Worm (Caenorhabditis elegans): ENCODE data around the gene sth-1.

sth-1 gene

ce11 chrV:8090595-8090994 lies 38.6 kb downstream of the sth-1 start, which contains the start of gene str-130:
TSS of gene str-130 (minus strand) at chrV:8090695.
- TF ChIP-seq flh-1 (GFP tag; optimal IDR thresholded peaks at IDR 0.05) (no peak), ceh-39 (tag; optimal IDR thresholded peaks at IDR 0.05) (no peak)

DNA sequence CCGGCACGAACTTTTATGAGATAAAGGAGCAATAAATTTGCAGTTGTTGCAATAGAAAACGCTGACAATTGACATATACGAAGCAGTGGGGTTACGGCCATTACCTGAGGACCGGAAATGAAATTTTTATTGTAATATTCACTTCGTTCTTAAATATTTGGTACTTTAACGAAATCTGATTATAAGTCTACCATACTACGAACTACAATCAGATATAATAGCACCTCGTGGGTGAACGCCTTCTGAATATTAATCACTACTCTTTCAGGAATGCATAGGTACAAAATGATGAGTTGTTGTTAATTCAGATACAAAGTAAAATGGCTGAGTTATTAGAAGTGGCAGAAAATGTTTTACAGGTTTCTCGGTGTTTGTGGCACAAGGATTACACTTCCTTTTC lies 40.4 kb downstream of the sth-1 start, which contains the start of gene str-129:
str-129 (minus strand) TSS at position 101 of the 400 bp plus-strand sequence.
- TF ChIP-seq nhr-76 (tag; optimal IDR thresholded peaks at IDR 0.05) (no peak), unc-39 (tag; optimal IDR thresholded peaks at IDR 0.05) (no peak), ham-2 (GFP tag; optimal IDR thresholded peaks at IDR 0.05) (no peak), mab-5 (tag; optimal IDR thresholded peaks at IDR 0.05) (no peak), pha-4 (tag; optimal IDR thresholded peaks at IDR 0.05) (no peak), sem-2 (GFP tag; optimal IDR thresholded peaks at IDR 0.05) (no peak), tbx-8 (GFP tag; optimal IDR thresholded peaks at IDR 0.05) (no peak), ceh-83 (GFP tag; optimal IDR thresholded peaks at IDR 0.05) (no peak), nhr-237 (tag; optimal IDR thresholded peaks at IDR 0.05) (no peak), M03D4.4 (tag; optimal IDR thresholded peaks at IDR 0.05) (no peak), unc-62 (GFP tag; optimal IDR thresholded peaks at IDR 0.05) (no peak), lin-13 (tag; optimal IDR thresholded peaks at IDR 0.05) (no peak), hlh-1 (tag; optimal IDR thresholded peaks at IDR 0.05) (no peak), ceh-43 (GFP tag; optimal IDR thresholded peaks at IDR 0.05) (no peak), bed-3 (GFP tag; optimal IDR thresholded peaks at IDR 0.05) (no peak), mep-1 (tag; optimal IDR thresholded peaks at IDR 0.05) (no peak), flh-1 (GFP tag; optimal IDR thresholded peaks at IDR 0.05) (no peak), elt-1 (tag; optimal IDR thresholded peaks at IDR 0.05; ENCODE audit: borderline replicate concordance, insufficient read depth) (no peak), drap-1 (GFP tag; optimal IDR thresholded peaks at IDR 0.05) (no peak), unc-120 (tag; optimal IDR thresholded peaks at IDR 0.05; ENCODE audit: poor library complexity, severe bottlenecking) (no peak)

DNA sequence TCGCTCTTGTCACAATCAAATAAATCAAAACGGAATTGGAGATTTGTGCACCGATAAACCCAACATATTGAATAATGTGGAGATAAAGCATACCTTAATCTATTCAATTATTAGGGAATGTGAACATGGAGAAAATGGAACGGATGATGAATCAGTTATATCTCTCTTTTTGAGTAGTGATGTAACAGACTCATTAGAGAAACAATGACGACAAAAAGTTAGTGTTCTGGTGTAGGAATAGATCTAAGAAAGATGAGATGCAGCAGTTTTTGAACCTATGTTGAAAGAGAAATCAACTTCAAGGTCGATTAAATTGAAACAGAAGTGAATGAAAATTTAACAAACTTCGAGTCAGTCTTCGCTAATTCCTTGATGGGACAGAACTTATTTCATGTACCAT lies 43.4 kb downstream of the sth-1 start, which contains the start of gene str-146:
str-146 (minus strand) TSS at position 101 of the 400 bp plus-strand sequence.
- TF ChIP-seq unc-120 (tag; optimal IDR thresholded peaks at IDR 0.05; ENCODE audit: poor library complexity, severe bottlenecking) (no peak), sptf-1 (tag; optimal IDR thresholded peaks at IDR 0.05) (no peak), lin-32 (GFP tag; optimal IDR thresholded peaks at IDR 0.05) (no peak), zip-8 (tag; optimal IDR thresholded peaks at IDR 0.05) (no peak), tbx-8 (GFP tag; optimal IDR thresholded peaks at IDR 0.05) (no peak), ceh-83 (GFP tag; optimal IDR thresholded peaks at IDR 0.05) (no peak), unc-62 (GFP tag; optimal IDR thresholded peaks at IDR 0.05) (no peak), mls-2 (tag; optimal IDR thresholded peaks at IDR 0.05) (no peak), sem-2 (GFP tag; optimal IDR thresholded peaks at IDR 0.05) (no peak), elt-1 (tag; optimal IDR thresholded peaks at IDR 0.05; ENCODE audit: borderline replicate concordance, insufficient read depth) (no peak)

DNA sequence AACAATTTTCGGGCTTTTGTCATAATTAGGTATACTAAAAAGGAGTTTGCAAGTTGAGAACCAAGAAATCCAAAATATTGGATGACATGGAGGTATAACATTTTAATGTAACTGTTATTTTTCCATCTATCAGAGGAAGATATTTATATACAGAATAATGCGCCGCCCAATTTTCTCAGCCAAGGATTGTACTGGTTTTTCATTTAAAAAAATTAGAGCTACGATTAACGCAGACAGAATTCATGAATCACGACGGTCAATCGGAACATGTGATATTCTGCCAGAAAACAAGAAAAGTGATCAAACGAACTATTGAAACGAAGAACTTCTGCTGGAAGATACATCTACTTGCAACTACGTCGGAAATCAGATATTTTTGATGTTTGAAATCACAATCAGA lies 46.3 kb downstream of the sth-1 start, which contains the start of gene str-145:
str-145 (minus strand) TSS at position 101 of the 400 bp plus-strand sequence.
- TF ChIP-seq bed-3 (GFP tag; optimal IDR thresholded peaks at IDR 0.05) (no peak), zip-8 (tag; optimal IDR thresholded peaks at IDR 0.05) (no peak), pha-4 (tag; optimal IDR thresholded peaks at IDR 0.05) (no peak), nhr-76 (tag; optimal IDR thresholded peaks at IDR 0.05) (no peak), mep-1 (tag; optimal IDR thresholded peaks at IDR 0.05) (no peak), unc-39 (tag; optimal IDR thresholded peaks at IDR 0.05) (no peak), sptf-1 (tag; optimal IDR thresholded peaks at IDR 0.05) (no peak), ham-2 (GFP tag; optimal IDR thresholded peaks at IDR 0.05) (no peak), lsy-2 (tag; optimal IDR thresholded peaks at IDR 0.05) (no peak), mls-2 (tag; optimal IDR thresholded peaks at IDR 0.05) (no peak)

- TF ChIP-seq blmp-1 (tag; optimal IDR thresholded peaks at IDR 0.05) (no peak), ces-1 (GFP tag; optimal IDR thresholded peaks at IDR 0.05) (no peak), snpc-4 (tag; optimal IDR thresholded peaks at IDR 0.05) (no peak), elt-1 (tag; optimal IDR thresholded peaks at IDR 0.05; ENCODE audit: borderline replicate concordance, insufficient read depth) (no peak), nhr-76 (tag; optimal IDR thresholded peaks at IDR 0.05) (no peak), mep-1 (tag; optimal IDR thresholded peaks at IDR 0.05) (no peak), zip-8 (tag; optimal IDR thresholded peaks at IDR 0.05) (no peak), sem-2 (GFP tag; optimal IDR thresholded peaks at IDR 0.05) (no peak), lin-13 (tag; optimal IDR thresholded peaks at IDR 0.05) (no peak), nhr-2 (tag; optimal IDR thresholded peaks at IDR 0.05) (no peak)
These were observed 47.4 kb downstream of the sth-1 start, which contains the start of gene sdz-23 for ce11 chrV:8099306-8099705. TSS of gene sdz-23 (plus strand) at chrV:8099606.
